Fruit fly (Drosophila melanogaster): ENCODE measurements around the gene CG31174.

DNA sequence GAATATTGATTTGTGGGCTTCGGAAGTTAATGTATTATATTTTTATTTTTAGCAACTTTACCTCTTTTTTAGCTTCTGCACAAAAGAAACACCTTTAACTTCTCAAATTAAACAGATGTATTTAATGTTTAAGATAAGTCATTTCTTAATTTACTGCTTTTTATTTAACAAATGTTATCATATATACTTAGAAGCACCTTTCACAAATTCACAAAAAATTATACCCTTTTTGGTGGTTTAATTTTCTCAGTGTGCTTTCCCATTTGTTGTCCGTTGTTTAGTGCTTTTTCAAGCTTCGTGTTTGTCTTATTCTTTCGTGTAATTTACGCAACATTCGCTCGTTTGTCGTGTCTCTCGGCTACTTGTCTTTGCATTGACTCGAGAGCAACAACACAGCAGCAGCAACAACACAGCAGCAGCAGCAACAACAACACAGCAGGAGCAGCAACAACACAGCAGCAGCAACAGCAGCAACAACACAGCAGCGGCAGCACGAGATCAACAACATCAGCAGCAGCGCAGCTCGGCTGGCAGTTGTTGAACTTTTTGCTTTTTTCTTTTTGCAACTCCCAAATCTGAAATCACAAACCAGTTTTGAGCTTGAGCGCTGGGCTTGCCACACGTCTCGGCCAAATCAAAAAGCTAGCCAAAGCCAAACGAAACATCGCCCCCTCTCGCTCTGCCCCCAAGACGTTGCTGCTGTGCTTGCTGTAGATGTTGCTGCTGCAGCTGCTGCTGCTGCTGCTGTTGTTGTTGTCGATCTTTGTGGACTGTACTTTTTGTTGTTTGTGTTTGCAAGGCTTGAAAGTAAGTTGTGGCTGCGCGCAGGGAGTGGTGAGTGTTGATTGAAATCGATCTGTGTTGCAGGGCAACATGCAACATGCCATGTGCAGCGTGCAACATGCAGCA lies 32.0 kb downstream of the CG31174 start:
- TF ChIP-seq CG8478 (optimal IDR thresholded peaks at IDR 0.05) (no peak), CTCF (optimal IDR thresholded peaks at IDR 0.05) (no peak)
